Fruit fly (Drosophila melanogaster) Kc167 (cell line): Measurements from ENCODE around the gene Mct1.

Source experiments
- h ChIP-seq: fragments of >200 bp; optimal IDR thresholded peaks from 3 replicates; lab custom pipeline; 2018; ENCODE audit warnings: missing external identifiers
- insv ChIP-seq: fragments of >200 bp; optimal IDR thresholded peaks from 3 replicates; lab custom pipeline; 2018; ENCODE audit warnings: missing external identifiers
- ttk ChIP-seq: sonication (Bioruptor generic); optimal IDR thresholded peaks from 2 replicates; lab custom pipeline; 2017; ENCODE audit warnings: missing external identifiers

dm6 chrX:2184563-2184962 is 4.4 kb upstream of the Mct1 start, which contains the start of the genes Nmd3 and CG17776:
- no peak for TF ChIP-seq h (lab: Kevin White, UChicago)
- no peak for TF ChIP-seq ttk (lab: Kevin White, UChicago)
- TF ChIP-seq insv (lab: Kevin White, UChicago) = no peak
